Worm (Caenorhabditis elegans): ENCODE data around the gene fbxa-185.

ce11 chrV:17327867-17328266 lies 3.6 kb upstream of the fbxa-185 start, which contains the start of gene sdz-16:
- no peak for TF ChIP-seq unc-62 (GFP tag; optimal IDR thresholded peaks at IDR 0.05)
- TF ChIP-seq nhr-10 (tag; optimal IDR thresholded peaks at IDR 0.05), result no peak
- TF ChIP-seq ztf-4 (tag; optimal IDR thresholded peaks at IDR 0.05), result no peak
- TF ChIP-seq nhr-6 (tag; optimal IDR thresholded peaks at IDR 0.05), result no peak
- no peak for TF ChIP-seq ama-1 (optimal IDR thresholded peaks at IDR 0.05)
- no peak for TF ChIP-seq ztf-11 (tag; optimal IDR thresholded peaks at IDR 0.05)
- no peak for TF ChIP-seq crh-2 (tag; optimal IDR thresholded peaks at IDR 0.05)
- no peak for TF ChIP-seq ZK546.5 (tag; optimal IDR thresholded peaks at IDR 0.05)

All from whole organism, L2 larva.